Worm (Caenorhabditis elegans) whole organism, mixed stage, embryonic: ENCODE data around the gene eif-3.F.

Source experiments
- M03D4.4 ChIP-seq: sonication (generic microtip); optimal IDR thresholded peaks from 2 replicates; lab custom pipeline; 2017; ENCODE audit warnings: mild to moderate bottlenecking, missing genetic modification characterization, missing compliant biosample characterization
- bed-3 ChIP-seq: fragments of 200-800 bp; sonication (Bioruptor generic); optimal IDR thresholded peaks from 3 replicates; lab custom pipeline; 2018; ENCODE audit warnings: mild to moderate bottlenecking, missing genetic modification characterization, moderate library complexity, missing compliant biosample characterization
- blmp-1 ChIP-seq: fragments of 150-350 bp; optimal IDR thresholded peaks from 2 replicates; lab custom pipeline; 2014; ENCODE audit warnings: missing biosample characterization, missing genetic modification characterization
- ceh-39 ChIP-seq: fragments of 150-350 bp; optimal IDR thresholded peaks from 2 replicates; lab custom pipeline; 2014; ENCODE audit warnings: missing biosample characterization, missing genetic modification characterization
- ceh-83 ChIP-seq: fragments of 200-800 bp; sonication (Bioruptor generic); optimal IDR thresholded peaks from 2 replicates; lab custom pipeline; 2018; ENCODE audit warnings: mild to moderate bottlenecking, missing genetic modification characterization, missing compliant biosample characterization
- ces-1 ChIP-seq: fragments of 150-350 bp; optimal IDR thresholded peaks from 2 replicates; lab custom pipeline; 2014; ENCODE audit warnings: missing biosample characterization, missing genetic modification reagents, missing genetic modification characterization
- cnd-1 ChIP-seq: fragments of 200-800 bp; sonication (Bioruptor generic); optimal IDR thresholded peaks from 2 replicates; lab custom pipeline; 2018; ENCODE audit warnings: mild to moderate bottlenecking, missing genetic modification characterization, missing compliant biosample characterization
- drap-1 ChIP-seq: fragments of 200-800 bp; sonication (Bioruptor generic); optimal IDR thresholded peaks from 3 replicates; lab custom pipeline; 2018; ENCODE audit warnings: mild to moderate bottlenecking, missing genetic modification characterization, missing compliant biosample characterization
- elt-1 ChIP-seq: sonication (generic microtip); optimal IDR thresholded peaks from 2 replicates; lab custom pipeline; 2017; ENCODE audit warnings: missing genetic modification characterization, mild to moderate bottlenecking, missing compliant biosample characterization, antibody characterized with exemption, moderate library complexity, borderline replicate concordance; ENCODE audit not compliant: insufficient read depth
- elt-3 ChIP-seq: fragments of 150-350 bp; optimal IDR thresholded peaks from 2 replicates; lab custom pipeline; 2014; ENCODE audit warnings: missing biosample characterization, missing genetic modification characterization
- flh-1 ChIP-seq: fragments of 200-800 bp; sonication (Bioruptor generic); optimal IDR thresholded peaks from 2 replicates; lab custom pipeline; 2018; ENCODE audit warnings: mild to moderate bottlenecking, missing genetic modification characterization, moderate library complexity, missing compliant biosample characterization
- ham-2 ChIP-seq: fragments of 200-800 bp; sonication (Bioruptor generic); optimal IDR thresholded peaks from 2 replicates; lab custom pipeline; 2018; ENCODE audit warnings: mild to moderate bottlenecking, missing genetic modification characterization, missing compliant biosample characterization
- hlh-1 ChIP-seq: fragments of 150-350 bp; optimal IDR thresholded peaks from 2 replicates; lab custom pipeline; 2014; ENCODE audit warnings: missing biosample characterization, missing genetic modification reagents, missing genetic modification characterization
- lin-13 ChIP-seq: fragments of 150-350 bp; optimal IDR thresholded peaks from 2 replicates; lab custom pipeline; 2014; ENCODE audit warnings: missing biosample characterization, missing genetic modification characterization
- lin-32 ChIP-seq: fragments of 200-800 bp; sonication (Bioruptor generic); optimal IDR thresholded peaks from 2 replicates; lab custom pipeline; 2018; ENCODE audit warnings: mild to moderate bottlenecking, missing genetic modification characterization, missing compliant biosample characterization
- lsy-2 ChIP-seq: fragments of 150-350 bp; optimal IDR thresholded peaks from 2 replicates; lab custom pipeline; 2014; ENCODE audit warnings: missing biosample characterization, missing genetic modification characterization
- mab-5 ChIP-seq: fragments of 150-350 bp; optimal IDR thresholded peaks from 2 replicates; lab custom pipeline; 2014; ENCODE audit warnings: missing biosample characterization, missing genetic modification characterization
- mep-1 ChIP-seq: fragments of 150-350 bp; optimal IDR thresholded peaks from 2 replicates; lab custom pipeline; 2017; ENCODE audit warnings: missing biosample characterization, missing genetic modification reagents, missing genetic modification characterization, inconsistent platforms
- mls-2 ChIP-seq: sonication (generic microtip); optimal IDR thresholded peaks from 2 replicates; lab custom pipeline; 2016; ENCODE audit warnings: mild to moderate bottlenecking, missing genetic modification characterization, moderate library complexity, missing compliant biosample characterization
- nhr-2 ChIP-seq: fragments of 150-350 bp; optimal IDR thresholded peaks from 2 replicates; lab custom pipeline; 2014; ENCODE audit warnings: missing biosample characterization, missing genetic modification characterization
- nhr-237 ChIP-seq: fragments of 150-350 bp; optimal IDR thresholded peaks from 2 replicates; lab custom pipeline; 2014; ENCODE audit warnings: missing biosample characterization, missing genetic modification characterization
- nhr-28 ChIP-seq: fragments of 150-350 bp; optimal IDR thresholded peaks from 2 replicates; lab custom pipeline; 2014; ENCODE audit warnings: missing biosample characterization, missing genetic modification characterization
- nhr-76 ChIP-seq: sonication (generic microtip); optimal IDR thresholded peaks from 2 replicates; lab custom pipeline; 2017; ENCODE audit warnings: missing biosample characterization, missing genetic modification characterization
- pha-4 ChIP-seq: fragments of 150-350 bp; optimal IDR thresholded peaks from 2 replicates; lab custom pipeline; 2018; ENCODE audit warnings: missing biosample characterization, missing genetic modification reagents, missing genetic modification characterization
- sem-2 ChIP-seq: fragments of 200-800 bp; sonication (Bioruptor generic); optimal IDR thresholded peaks from 2 replicates; lab custom pipeline; 2018; ENCODE audit warnings: mild to moderate bottlenecking, missing genetic modification characterization, missing compliant biosample characterization
- snpc-4 ChIP-seq: fragments of 150-350 bp; optimal IDR thresholded peaks from 2 replicates; lab custom pipeline; 2014; ENCODE audit warnings: missing biosample characterization, missing genetic modification characterization
- sptf-1 ChIP-seq: sonication (generic microtip); optimal IDR thresholded peaks from 2 replicates; lab custom pipeline; 2017; ENCODE audit warnings: mild to moderate bottlenecking, missing genetic modification characterization, moderate library complexity, missing compliant biosample characterization
- tbx-8 ChIP-seq: fragments of 200-800 bp; sonication (Bioruptor generic); optimal IDR thresholded peaks from 2 replicates; lab custom pipeline; 2018; ENCODE audit warnings: mild to moderate bottlenecking, missing genetic modification characterization, moderate library complexity, missing compliant biosample characterization
- unc-120 ChIP-seq: sonication (generic microtip); optimal IDR thresholded peaks from 2 replicates; lab custom pipeline; 2017; ENCODE audit warnings: missing genetic modification characterization, missing compliant biosample characterization; ENCODE audit not compliant: poor library complexity, severe bottlenecking
- unc-39 ChIP-seq: fragments of 150-350 bp; optimal IDR thresholded peaks from 2 replicates; lab custom pipeline; 2014; ENCODE audit warnings: missing biosample characterization, missing genetic modification characterization
- unc-62 ChIP-seq: fragments of 150-350 bp; optimal IDR thresholded peaks from 2 replicates; lab custom pipeline; 2014; ENCODE audit warnings: missing biosample characterization, missing genetic modification reagents, missing genetic modification characterization
- zip-8 ChIP-seq: fragments of 150-350 bp; optimal IDR thresholded peaks from 2 replicates; lab custom pipeline; 2014; ENCODE audit warnings: missing biosample characterization, missing genetic modification characterization
- ztf-11 ChIP-seq: fragments of 150-350 bp; optimal IDR thresholded peaks from 2 replicates; lab custom pipeline; 2014; ENCODE audit warnings: missing biosample characterization, missing genetic modification characterization

The eif-3.F gene

DNA sequence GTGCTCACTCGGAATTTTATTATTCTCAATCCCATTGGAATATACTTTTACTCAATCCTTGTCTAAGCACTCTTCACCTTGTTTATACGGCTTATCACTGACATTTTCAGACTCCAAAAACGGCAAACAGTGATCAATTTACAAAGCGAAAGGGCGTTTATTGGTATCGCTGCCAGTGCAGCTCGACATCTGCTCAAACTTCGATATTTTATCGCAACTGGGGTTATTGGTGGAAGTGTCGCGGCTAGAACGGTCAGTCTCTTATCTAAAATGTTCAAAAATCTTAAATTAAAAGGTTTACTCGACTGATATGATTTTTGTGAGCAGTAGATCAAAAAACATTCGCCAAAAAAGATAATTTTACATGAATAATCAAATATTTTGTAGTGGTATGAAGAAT is 5.9 kb upstream of the eif-3.F start:
- TF ChIP-seq unc-39 (tag; lab: Kevin White, UChicago) (no peak), ceh-83 (no peak), hlh-1 (tag; lab: Kevin White, UChicago) (no peak), blmp-1 (no peak), mab-5 (no peak), nhr-237 (tag; lab: Kevin White, UChicago) (no peak)
- TF ChIP-seq, all 35 proteins: peak for 0

DNA sequence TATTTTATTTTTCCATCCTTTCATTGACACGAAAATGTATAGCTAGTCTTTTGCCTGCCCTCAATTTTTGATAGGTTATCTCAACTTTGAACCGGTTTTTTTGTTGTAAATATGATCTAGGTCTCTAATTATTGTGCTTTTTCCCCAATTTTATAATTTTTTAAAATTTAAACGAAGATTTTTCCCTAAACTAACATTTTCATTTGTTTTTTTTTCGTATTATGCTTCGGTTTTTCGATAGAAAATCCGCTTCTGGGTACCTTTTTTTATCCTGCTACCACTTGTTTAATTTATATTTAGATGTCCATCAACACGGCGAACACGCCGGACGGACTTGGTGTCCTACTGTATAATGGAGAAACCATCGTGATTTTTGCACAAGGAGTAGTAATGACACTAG is 2.0 kb upstream of the eif-3.F start, which contains the start of gene wbp-2:
wbp-2 (plus strand) TSS at position 301 of the 400 bp plus-strand sequence.
- TF ChIP-seq mls-2 = no peak
- no peak for TF ChIP-seq lin-32
- TF ChIP-seq mab-5 = no peak
- TF ChIP-seq bed-3 (GFP tag; lab: Kevin White, UChicago) = no peak
- no peak for TF ChIP-seq ceh-39 (tag; lab: Kevin White, UChicago)
- TF ChIP-seq unc-62 (GFP tag; lab: Kevin White, UChicago) = no peak
- no peak for TF ChIP-seq flh-1
- TF ChIP-seq nhr-2 = no peak
- no peak for TF ChIP-seq unc-39 (tag; lab: Kevin White, UChicago)
- no peak for TF ChIP-seq lin-13 (tag; lab: Kevin White, UChicago)
- TF ChIP-seq snpc-4 (tag; lab: Kevin White, UChicago) = no peak
- no peak for TF ChIP-seq drap-1
- TF ChIP-seq tbx-8 (GFP tag; lab: Kevin White, UChicago) = no peak
- TF ChIP-seq ceh-83 = no peak
- TF ChIP-seq ham-2 = no peak
- TF ChIP-seq mep-1 (tag; lab: Kevin White, UChicago) = no peak
- TF ChIP-seq nhr-76 (tag; lab: Kevin White, UChicago) = no peak
- TF ChIP-seq ces-1 (GFP tag; lab: Kevin White, UChicago) = no peak

- TF ChIP-seq drap-1 (no peak), blmp-1 (no peak)
These were observed 1.6 kb downstream of the eif-3.F start for ce11 chrII:9333034-9333433.

DNA sequence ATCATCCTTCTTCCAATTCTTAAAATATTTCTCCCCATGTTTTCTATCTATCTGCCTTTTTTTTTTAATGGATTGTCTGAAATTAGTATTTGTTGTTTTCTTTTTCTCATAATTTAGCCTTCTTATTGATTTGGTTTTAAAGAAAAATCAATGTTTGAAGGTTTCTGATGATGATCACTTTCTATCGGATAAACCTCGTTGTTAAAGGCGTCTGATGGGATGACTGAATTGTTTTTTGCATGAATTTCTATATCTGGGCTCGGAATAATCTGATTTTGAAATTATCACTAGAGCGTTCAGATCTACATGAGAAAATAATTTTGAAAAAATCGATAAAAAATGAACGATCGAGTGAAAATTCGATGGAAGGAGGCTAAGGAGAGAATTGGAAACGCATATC is 2.3 kb downstream of the eif-3.F start, which contains the start of gene scp-1:
scp-1 (plus strand) TSS at position 301 of the 400 bp plus-strand sequence.
- TF ChIP-seq elt-3 (no peak), hlh-1 (tag; lab: Kevin White, UChicago) (no peak), ham-2 (no peak), sem-2 (GFP tag; lab: Kevin White, UChicago) (no peak), elt-1 (tag; lab: Kevin White, UChicago) (no peak)

DNA sequence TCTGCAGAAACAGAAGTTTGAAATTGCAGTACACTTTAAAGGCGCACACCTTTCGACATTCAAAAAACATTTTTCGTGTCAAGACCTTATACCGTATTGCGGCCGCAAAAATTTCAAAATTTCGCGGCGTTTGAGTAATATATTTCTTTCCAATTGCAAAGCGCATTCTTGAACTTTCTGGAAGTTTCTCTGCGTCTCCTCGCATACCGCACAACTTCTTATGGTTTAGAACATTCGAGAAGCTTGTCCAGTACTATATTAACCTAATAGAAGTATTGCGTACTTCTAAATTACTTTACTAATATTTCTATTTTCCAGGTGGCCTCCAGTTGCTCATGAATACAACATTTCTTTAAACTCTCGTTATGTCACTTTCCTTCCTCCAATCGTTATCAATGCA is 5.2 kb downstream of the eif-3.F start:
- no peak for TF ChIP-seq ham-2
- no peak for TF ChIP-seq zip-8 (tag; lab: Kevin White, UChicago)
- no peak for TF ChIP-seq nhr-28 (tag; lab: Kevin White, UChicago)
- TF ChIP-seq unc-120 (tag; lab: Kevin White, UChicago) = no peak
- TF ChIP-seq mls-2 = no peak
- no peak for TF ChIP-seq elt-3
- no peak for TF ChIP-seq unc-39 (tag; lab: Kevin White, UChicago)
- TF ChIP-seq elt-1 (tag; lab: Kevin White, UChicago) = no peak
- no peak for TF ChIP-seq nhr-76 (tag; lab: Kevin White, UChicago)
- no peak for TF ChIP-seq pha-4 (tag; lab: Kevin White, UChicago)
- TF ChIP-seq ces-1 (GFP tag; lab: Kevin White, UChicago) = no peak
- TF ChIP-seq ceh-39 (tag; lab: Kevin White, UChicago) = no peak
- no peak for TF ChIP-seq sem-2 (GFP tag; lab: Kevin White, UChicago)
- TF ChIP-seq lin-13 (tag; lab: Kevin White, UChicago) = no peak
- TF ChIP-seq hlh-1 (tag; lab: Kevin White, UChicago) = no peak
- TF ChIP-seq ceh-83 = no peak
- no peak for TF ChIP-seq snpc-4 (tag; lab: Kevin White, UChicago)
- TF ChIP-seq nhr-237 (tag; lab: Kevin White, UChicago) = no peak

DNA sequence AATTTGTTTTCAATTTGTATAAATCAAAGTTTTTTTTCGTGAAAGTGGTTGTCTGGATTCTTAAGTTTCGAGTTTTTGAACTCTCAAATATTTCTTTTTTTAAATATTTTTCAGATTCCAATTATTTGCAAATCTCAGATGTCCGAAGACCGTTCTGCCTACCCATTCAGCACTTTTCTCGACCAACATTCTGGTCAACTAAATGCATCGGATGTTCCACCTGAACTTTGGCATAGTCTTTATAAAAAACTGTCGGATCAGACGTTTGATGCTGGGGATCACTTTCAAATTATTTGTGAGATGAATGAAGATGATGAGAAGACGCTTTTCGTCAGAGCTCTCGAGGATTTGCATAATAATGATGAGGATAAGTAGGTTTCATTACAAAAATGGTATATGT is 7.4 kb downstream of the eif-3.F start, which contains the start of gene ttll-12:
ttll-12 (plus strand) TSS at position 139 of the 400 bp plus-strand sequence.
- TF ChIP-seq sptf-1 (tag; lab: Kevin White, UChicago) (no peak), bed-3 (GFP tag; lab: Kevin White, UChicago) (no peak), ces-1 (GFP tag; lab: Kevin White, UChicago) (no peak), M03D4.4 (no peak), nhr-76 (tag; lab: Kevin White, UChicago) (no peak), pha-4 (tag; lab: Kevin White, UChicago) (no peak), blmp-1 (no peak), tbx-8 (GFP tag; lab: Kevin White, UChicago) (no peak), ztf-11 (no peak), snpc-4 (tag; lab: Kevin White, UChicago) (no peak), lin-32 (no peak), drap-1 (no peak), nhr-237 (tag; lab: Kevin White, UChicago) (no peak), ham-2 (no peak), ceh-39 (tag; lab: Kevin White, UChicago) (no peak), unc-120 (tag; lab: Kevin White, UChicago) (no peak), cnd-1 (no peak), lsy-2 (tag; lab: Kevin White, UChicago) (no peak), nhr-2 (no peak)
